Fruit fly (Drosophila melanogaster) whole organism, embryonic: Measurements from ENCODE around the gene Dph3.
A peak's percentile ranks its signal among the peaks of the same experiment; 100 is the strongest.

Experiments
- Awh ChIP-seq: fragments of 200-800 bp; sonication (Bioruptor generic); IDR thresholded peaks from 2 replicates; pipeline ENCODE4, ENCODE4 v1.3.6; 2022; ENCODE audit warnings: missing biosample characterization, missing genetic modification characterization
- B-H1 ChIP-seq: fragments of 200-800 bp; sonication (Bioruptor generic); IDR thresholded peaks from 3 replicates; pipeline ENCODE4 v1.3.6; 2022; ENCODE audit warnings: missing biosample characterization, missing genetic modification characterization
- Bteb2 ChIP-seq: fragments of 200-800 bp; sonication (Bioruptor generic); optimal IDR thresholded peaks from 2 replicates; lab custom pipeline; 2016; ENCODE audit warnings: missing biosample characterization, missing genetic modification characterization
- CG10959 ChIP-seq: fragments of 200-800 bp; sonication (Bioruptor generic); IDR thresholded peaks from 2 replicates; pipeline ENCODE4 v1.3.6; 2022; ENCODE audit warnings: missing biosample characterization, missing genetic modification characterization
- CG11398 ChIP-seq: fragments of 200-800 bp; sonication (Bioruptor generic); optimal IDR thresholded peaks from 2 replicates; lab custom pipeline; 2016; ENCODE audit warnings: missing biosample characterization, missing genetic modification characterization
- CG11560 ChIP-seq: fragments of 200-800 bp; sonication (Bioruptor generic); IDR thresholded peaks from 3 replicates; pipeline ENCODE4 v1.3.6; 2022; ENCODE audit warnings: missing biosample characterization, missing genetic modification characterization
- CG12219 ChIP-seq: fragments of 200-800 bp; sonication (Bioruptor generic); optimal IDR thresholded peaks from 3 replicates; lab custom pipeline; 2018; ENCODE audit warnings: missing biosample characterization, mild to moderate bottlenecking, missing genetic modification characterization
- CG12299 ChIP-seq: fragments of 200-800 bp; sonication (Bioruptor generic); optimal IDR thresholded peaks from 2 replicates; lab custom pipeline; 2018; ENCODE audit warnings: missing biosample characterization, mild to moderate bottlenecking, missing genetic modification characterization
- CG17328 ChIP-seq: fragments of 200-800 bp; sonication (Bioruptor generic); IDR thresholded peaks from 2 replicates; pipeline ENCODE4 v1.3.6; 2022; ENCODE audit warnings: missing biosample characterization, missing genetic modification characterization
- CG18764 ChIP-seq: fragments of 200-800 bp; sonication (Bioruptor generic); optimal IDR thresholded peaks from 3 replicates; lab custom pipeline; 2016; ENCODE audit warnings: missing biosample characterization, missing genetic modification characterization
- CG3995 ChIP-seq: fragments of 200-800 bp; sonication (Bioruptor generic); optimal IDR thresholded peaks from 3 replicates; lab custom pipeline; 2016; ENCODE audit warnings: missing biosample characterization, missing genetic modification characterization
- CG6765 ChIP-seq: fragments of 200-800 bp; sonication (Bioruptor generic); optimal IDR thresholded peaks from 3 replicates; lab custom pipeline; 2017; ENCODE audit warnings: missing biosample characterization, mild to moderate bottlenecking, missing genetic modification characterization
- CG6813 ChIP-seq: fragments of 200-800 bp; sonication (Bioruptor generic); optimal IDR thresholded peaks from 2 replicates; lab custom pipeline; 2017; ENCODE audit warnings: missing biosample characterization, missing genetic modification characterization, mild to moderate bottlenecking, moderate library complexity, missing genetic modification reagents
- CG8281 ChIP-seq: fragments of 200-800 bp; sonication (Bioruptor generic); optimal IDR thresholded peaks from 2 replicates; lab custom pipeline; 2018; ENCODE audit warnings: missing biosample characterization, mild to moderate bottlenecking, missing genetic modification characterization, moderate library complexity
- CG8290 ChIP-seq, 3 experiments: fragments of 200-800 bp; sonication (Bioruptor generic); optimal IDR thresholded peaks; 2 replicates each; lab custom pipeline; 2016 to 2019; ENCODE audit warnings: missing biosample characterization in 3 of 3, missing genetic modification characterization in 3 of 3, mild to moderate bottlenecking in 2 of 3, moderate library complexity in 1 of 3
- Camta ChIP-seq: fragments of 200-800 bp; sonication (Bioruptor generic); optimal IDR thresholded peaks from 2 replicates; lab custom pipeline; 2016; ENCODE audit warnings: missing biosample characterization, missing genetic modification characterization
- Dad ChIP-seq: fragments of 200-800 bp; sonication (Bioruptor generic); optimal IDR thresholded peaks from 3 replicates; lab custom pipeline; 2016; ENCODE audit warnings: missing biosample characterization, missing genetic modification characterization
- Deaf1 ChIP-seq: fragments of 200-800 bp; optimal IDR thresholded peaks from 3 replicates; lab custom pipeline; 2019; ENCODE audit warnings: missing biosample characterization, mild to moderate bottlenecking, missing genetic modification characterization, moderate library complexity
- Doc3 ChIP-seq: fragments of 200-800 bp; sonication (Bioruptor generic); IDR thresholded peaks from 3 replicates; pipeline ENCODE4 v1.3.6; 2022; ENCODE audit warnings: missing biosample characterization, missing genetic modification characterization; ENCODE audit not compliant: partially characterized antibody
- Dp ChIP-seq: fragments of 200-800 bp; sonication (Bioruptor generic); optimal IDR thresholded peaks from 2 replicates; lab custom pipeline; 2018; ENCODE audit warnings: missing biosample characterization, mild to moderate bottlenecking, missing genetic modification characterization, moderate library complexity
- Hmx ChIP-seq: fragments of 200-800 bp; sonication (Bioruptor generic); optimal IDR thresholded peaks from 2 replicates; lab custom pipeline; 2016; ENCODE audit warnings: missing biosample characterization, missing genetic modification characterization
- Hr51 ChIP-seq, 2 experiments: fragments of 200-800 bp; sonication (Bioruptor generic); optimal IDR thresholded peaks; 2 replicates in 1 of 2; 3 replicates in 1 of 2; lab custom pipeline; 2016 to 2018; ENCODE audit warnings: missing biosample characterization in 2 of 2, missing genetic modification characterization in 2 of 2, mild to moderate bottlenecking in 1 of 2, moderate library complexity in 1 of 2
- Hsf ChIP-seq: fragments of 200-800 bp; sonication (Bioruptor generic); optimal IDR thresholded peaks from 3 replicates; lab custom pipeline; 2016; ENCODE audit warnings: missing biosample characterization, missing genetic modification characterization
- Jarid2 ChIP-seq: fragments of 200-800 bp; sonication (Bioruptor generic); optimal IDR thresholded peaks from 3 replicates; lab custom pipeline; 2017; ENCODE audit warnings: mild to moderate bottlenecking, missing biosample characterization, missing genetic modification reagents, missing genetic modification characterization
- NK7.1 ChIP-seq: fragments of 200-800 bp; sonication (Bioruptor generic); optimal IDR thresholded peaks from 3 replicates; lab custom pipeline; 2016; ENCODE audit warnings: missing biosample characterization, missing genetic modification characterization
- Nf-YB ChIP-seq: fragments of 200-800 bp; sonication (Bioruptor generic); optimal IDR thresholded peaks from 3 replicates; lab custom pipeline; 2019; ENCODE audit warnings: missing biosample characterization, mild to moderate bottlenecking, missing genetic modification characterization, moderate library complexity
- Pdp1 ChIP-seq, 2 experiments: fragments of 200-800 bp; sonication (Bioruptor generic); optimal IDR thresholded peaks; 3 replicates each; lab custom pipeline; 2016; ENCODE audit warnings: missing biosample characterization in 2 of 2, missing genetic modification characterization in 2 of 2, mild to moderate bottlenecking in 1 of 2, moderate library complexity in 1 of 2
- bcd ChIP-seq: fragments of 200-800 bp; sonication (Bioruptor generic); optimal IDR thresholded peaks from 2 replicates; lab custom pipeline; 2017; ENCODE audit warnings: missing biosample characterization, mild to moderate bottlenecking, missing genetic modification characterization
- crol ChIP-seq: fragments of 200-800 bp; sonication (Bioruptor generic); IDR thresholded peaks from 2 replicates; pipeline ENCODE4 v1.3.6; 2022; ENCODE audit warnings: missing biosample characterization, missing genetic modification characterization
- fd3F ChIP-seq: fragments of 200-800 bp; sonication (Bioruptor generic); optimal IDR thresholded peaks from 2 replicates; lab custom pipeline; 2018; ENCODE audit warnings: missing biosample characterization, mild to moderate bottlenecking, missing genetic modification characterization, moderate library complexity
- kay ChIP-seq: fragments of 200-800 bp; sonication (Bioruptor generic); optimal IDR thresholded peaks from 2 replicates; lab custom pipeline; 2016; ENCODE audit warnings: missing biosample characterization, missing genetic modification characterization
- lbe ChIP-seq: fragments of 200-800 bp; sonication (Bioruptor generic); optimal IDR thresholded peaks from 2 replicates; lab custom pipeline; 2016; ENCODE audit warnings: missing biosample characterization, mild to moderate bottlenecking, missing genetic modification characterization
- lola ChIP-seq, 3 experiments: fragments of >200 bp in 2 of 3; fragments of 200-800 bp in 1 of 3; sonication (Bioruptor generic) in 1 of 3; optimal IDR thresholded peaks; 2 replicates each; lab custom pipeline; 2017 to 2019; ENCODE audit warnings: missing biosample characterization in 3 of 3, missing genetic modification characterization in 3 of 3, mild to moderate bottlenecking in 1 of 3, moderate library complexity in 1 of 3
- lov ChIP-seq, 2 experiments: fragments of 200-800 bp in 1 of 2; fragments of >200 bp in 1 of 2; sonication (Bioruptor generic) in 1 of 2; IDR thresholded peaks in 1 of 2; optimal IDR thresholded peaks in 1 of 2; 2 replicates in 1 of 2; 3 replicates in 1 of 2; pipeline versions ENCODE4 v1.3.6 to Lab custom; 2017 to 2022; ENCODE audit warnings: missing biosample characterization in 1 of 2, missing genetic modification characterization in 1 of 2
- mirr ChIP-seq: fragments of 200-800 bp; sonication (Bioruptor generic); optimal IDR thresholded peaks from 3 replicates; lab custom pipeline; 2018; ENCODE audit warnings: missing biosample characterization, mild to moderate bottlenecking, missing genetic modification characterization
- nom ChIP-seq: fragments of 200-800 bp; sonication (Bioruptor generic); optimal IDR thresholded peaks from 2 replicates; lab custom pipeline; 2017; ENCODE audit warnings: missing biosample characterization, missing genetic modification characterization, mild to moderate bottlenecking, moderate library complexity, missing genetic modification reagents
- oc ChIP-seq: fragments of 200-800 bp; sonication (Bioruptor generic); optimal IDR thresholded peaks from 2 replicates; lab custom pipeline; 2018; ENCODE audit warnings: missing biosample characterization, mild to moderate bottlenecking, missing genetic modification characterization, moderate library complexity
- otp ChIP-seq: fragments of 200-800 bp; sonication (Bioruptor generic); IDR thresholded peaks from 3 replicates; pipeline ENCODE4, ENCODE4 v1.3.6; 2022; ENCODE audit warnings: missing biosample characterization, missing genetic modification characterization
- pb ChIP-seq: fragments of 200-800 bp; sonication (Bioruptor generic); optimal IDR thresholded peaks from 3 replicates; lab custom pipeline; 2016; ENCODE audit warnings: missing biosample characterization, missing genetic modification characterization
- pho ChIP-seq: fragments of 200-800 bp; sonication (Bioruptor generic); optimal IDR thresholded peaks from 2 replicates; lab custom pipeline; 2016; ENCODE audit warnings: missing biosample characterization, missing genetic modification characterization
- repo ChIP-seq: fragments of 200-800 bp; sonication (Bioruptor generic); optimal IDR thresholded peaks from 2 replicates; lab custom pipeline; 2016; ENCODE audit warnings: missing biosample characterization, missing genetic modification characterization
- ro ChIP-seq: fragments of 200-800 bp; sonication (Bioruptor generic); IDR thresholded peaks from 2 replicates; pipeline ENCODE4 v1.3.6; 2022; ENCODE audit warnings: missing biosample characterization, missing genetic modification characterization
- slp2 ChIP-seq: fragments of 200-800 bp; sonication (Bioruptor generic); optimal IDR thresholded peaks from 2 replicates; lab custom pipeline; 2016; ENCODE audit warnings: missing biosample characterization, missing genetic modification characterization
- sqz ChIP-seq: fragments of 200-800 bp; sonication (Bioruptor generic); optimal IDR thresholded peaks from 3 replicates; lab custom pipeline; 2018; ENCODE audit warnings: missing biosample characterization, mild to moderate bottlenecking, missing genetic modification characterization
- tap ChIP-seq: fragments of 200-800 bp; optimal IDR thresholded peaks from 3 replicates; lab custom pipeline; 2019; ENCODE audit warnings: missing biosample characterization, mild to moderate bottlenecking, missing genetic modification characterization, moderate library complexity
- tx ChIP-seq: fragments of 200-800 bp; sonication (Bioruptor generic); optimal IDR thresholded peaks from 2 replicates; lab custom pipeline; 2016; ENCODE audit warnings: missing biosample characterization, missing genetic modification characterization
- vnd ChIP-seq: fragments of 200-800 bp; sonication (Bioruptor generic); IDR thresholded peaks from 3 replicates; pipeline ENCODE4 v1.3.6; 2022; ENCODE audit warnings: missing biosample characterization, missing genetic modification characterization; ENCODE audit not compliant: partially characterized antibody
- wor ChIP-seq: fragments of 200-800 bp; sonication (Bioruptor generic); IDR thresholded peaks from 2 replicates; pipeline ENCODE4 v1.3.6; 2022; ENCODE audit warnings: missing biosample characterization, missing genetic modification characterization
- zfh2 ChIP-seq: fragments of 200-800 bp; sonication (Bioruptor generic); optimal IDR thresholded peaks from 2 replicates; lab custom pipeline; 2016; ENCODE audit warnings: missing biosample characterization, missing genetic modification characterization

Gene Dph3

dm6 chr3R:11214449-11214950 is 17.2 kb upstream of the Dph3 start, which contains the start of gene ZnT86D (continued):
- TF ChIP-seq Hr51 (GFP tag; optimal IDR thresholded peaks at IDR 0.05; lab: Kevin White, UChicago): peak; percentile 34 to 62
- TF ChIP-seq lbe (GFP tag; lab: Kevin White, UChicago): peak; percentile 11
- peak; percentile 60 for TF ChIP-seq Hsf (GFP tag; lab: Kevin White, UChicago)
- TF ChIP-seq lola (GFP tag; optimal IDR thresholded peaks at IDR 0.05; lab: Kevin White, UChicago): peak in 1 of 3 experiments; percentile 46
- TF ChIP-seq CG12219 (GFP tag; lab: Kevin White, UChicago): no peak
- TF ChIP-seq Dad (GFP tag; lab: Kevin White, UChicago): peak; percentile 19
- no peak for TF ChIP-seq Hmx (GFP tag; lab: Kevin White, UChicago)
- TF ChIP-seq Doc3 (GFP tag; lab: Robert Waterston, UW): no peak
- peak; percentile 79 for TF ChIP-seq pho
- TF ChIP-seq CG3995 (GFP tag; lab: Kevin White, UChicago): peak; percentile 75
- TF ChIP-seq CG11560 (tag; lab: Robert Waterston, UW): no peak
- peak; percentile 50 for TF ChIP-seq Bteb2
- TF ChIP-seq tx (GFP tag; lab: Kevin White, UChicago): peak; percentile 45
- TF ChIP-seq otp (GFP tag; lab: Robert Waterston, UW): no peak
- no peak for TF ChIP-seq vnd (GFP tag; lab: Robert Waterston, UW)
- TF ChIP-seq oc (tag; lab: Kevin White, UChicago): no peak
- peak; percentile 68 for TF ChIP-seq bcd (GFP tag; lab: Kevin White, UChicago)
- peak; percentile 10 for TF ChIP-seq mirr (GFP tag; lab: Kevin White, UChicago)
- TF ChIP-seq CG18764 (GFP tag; lab: Kevin White, UChicago): no peak
- peak; percentile 35 for TF ChIP-seq fd3F (GFP tag; lab: Kevin White, UChicago)
- no peak for TF ChIP-seq CG10959 (GFP tag; lab: Robert Waterston, UW)
- TF ChIP-seq Jarid2: no peak
- peak; percentile 6 for TF ChIP-seq Dp
- TF ChIP-seq CG17328 (GFP tag; lab: Robert Waterston, UW): no peak
- TF ChIP-seq wor (GFP tag; lab: Robert Waterston, UW): no peak
- TF ChIP-seq zfh2 (GFP tag; lab: Kevin White, UChicago): peak; percentile 72
- peak; percentile 34 for TF ChIP-seq Deaf1
- TF ChIP-seq CG8281 (tag; lab: Kevin White, UChicago): peak; percentile 33
- TF ChIP-seq sqz (GFP tag; lab: Kevin White, UChicago): peak; percentile 46
- no peak for TF ChIP-seq CG6765 (GFP tag; lab: Kevin White, UChicago)
- peak; percentile 48 to 49 for TF ChIP-seq Pdp1 (GFP tag; optimal IDR thresholded peaks at IDR 0.05; lab: Kevin White, UChicago)
- peak; percentile 35 for TF ChIP-seq Camta (GFP tag; lab: Kevin White, UChicago)
- no peak for TF ChIP-seq Awh (GFP tag; lab: Robert Waterston, UW)
- TF ChIP-seq CG6813 (GFP tag; lab: Kevin White, UChicago): no peak
- peak; percentile 71 for TF ChIP-seq crol (GFP tag; lab: Robert Waterston, UW)
- TF ChIP-seq NK7.1: peak; percentile 39
- peak; percentile 40 for TF ChIP-seq kay (GFP tag; lab: Kevin White, UChicago)
- TF ChIP-seq tap (tag; lab: Kevin White, UChicago): peak; percentile 43
- TF ChIP-seq Nf-YB (GFP tag; lab: Kevin White, UChicago): peak; percentile 45
- no peak for TF ChIP-seq repo (GFP tag; lab: Kevin White, UChicago)
- no peak for TF ChIP-seq ro (GFP tag; lab: Robert Waterston, UW)
- TF ChIP-seq slp2 (GFP tag; lab: Kevin White, UChicago): peak; percentile 35
- peak; percentile 24 for TF ChIP-seq CG8290 (GFP tag; optimal IDR thresholded peaks at IDR 0.05; lab: Kevin White, UChicago)
- peak in 1 of 2 experiments; percentile 69 for TF ChIP-seq CG8290 (tag; optimal IDR thresholded peaks at IDR 0.05; lab: Kevin White, UChicago)
- no peak for TF ChIP-seq lov (optimal IDR thresholded peaks at IDR 0.05; lab: Kevin White, UChicago)
- TF ChIP-seq lov (GFP tag; IDR thresholded peaks at IDR 0.05; lab: Robert Waterston, UW): no peak
- TF ChIP-seq B-H1: no peak
- peak; percentile 48 for TF ChIP-seq pb (GFP tag; lab: Kevin White, UChicago)
- TF ChIP-seq CG12299: peak; percentile 36
- TF ChIP-seq nom (GFP tag; lab: Kevin White, UChicago): peak; percentile 35
- TF ChIP-seq CG11398 (GFP tag; lab: Kevin White, UChicago): peak; percentile 2
